Fruit fly (Drosophila melanogaster): ENCODE data around the gene CG7330.
A peak's percentile ranks its signal among the peaks of the same experiment; 100 is the strongest.

The CG7330 gene

dm6 chr3L:18198749-18199148 is 50.0 kb downstream of the CG7330 start (continued):
- TF ChIP-seq CG15336 (GFP tag; IDR thresholded peaks at IDR 0.05) (no peak), Hr4 (GFP tag; optimal IDR thresholded peaks at IDR 0.05) (no peak), CG4318 (GFP tag; optimal IDR thresholded peaks at IDR 0.05) (no peak), CG11902 (GFP tag; optimal IDR thresholded peaks at IDR 0.05) (peak; percentile 39), fd85E (GFP tag; optimal IDR thresholded peaks at IDR 0.05) (no peak), CG11762 (GFP tag; optimal IDR thresholded peaks at IDR 0.05; ENCODE audit: insufficient read depth) (peak; percentile 32), vri (GFP tag; optimal IDR thresholded peaks at IDR 0.05) (peak; percentile 29), Gug (GFP tag; IDR thresholded peaks at IDR 0.05) (no peak), Met (GFP tag; optimal IDR thresholded peaks at IDR 0.05) (peak; percentile 81), CG6163 (GFP tag; IDR thresholded peaks at IDR 0.05) (no peak), Ets96B (tag; optimal IDR thresholded peaks at IDR 0.05) (no peak), CG16779 (tag; optimal IDR thresholded peaks at IDR 0.05) (no peak), achi (GFP tag; optimal IDR thresholded peaks at IDR 0.05) (peak; percentile 49), CG6276 (GFP tag; optimal IDR thresholded peaks at IDR 0.05) (no peak), spab (GFP tag; optimal IDR thresholded peaks at IDR 0.05) (no peak), Lpt (GFP tag; optimal IDR thresholded peaks at IDR 0.05) (no peak), acj6 (GFP tag; optimal IDR thresholded peaks at IDR 0.05) (peak; percentile 65), Eip75B (GFP tag; optimal IDR thresholded peaks at IDR 0.05) (peak; percentile 76), OdsH (GFP tag; optimal IDR thresholded peaks at IDR 0.05) (peak; percentile 52), CG10669 (GFP tag; optimal IDR thresholded peaks at IDR 0.05) (no peak), Sox14 (GFP tag; optimal IDR thresholded peaks at IDR 0.05) (peak; percentile 30), salr (GFP tag; optimal IDR thresholded peaks at IDR 0.05) (no peak), Smox (GFP tag; optimal IDR thresholded peaks at IDR 0.05) (peak; percentile 77), CG1621 (tag; optimal IDR thresholded peaks at IDR 0.05) (no peak)

- TF ChIP-seq CG6792 (GFP tag; optimal IDR thresholded peaks at IDR 0.05) (no peak), achi (GFP tag; optimal IDR thresholded peaks at IDR 0.05) (no peak), CG8119 (GFP tag; IDR thresholded peaks at IDR 0.05) (no peak), CG10631 (GFP tag; optimal IDR thresholded peaks at IDR 0.05) (peak; percentile 8), svp (GFP tag) (peak; percentile 40), CG32006 (GFP tag; optimal IDR thresholded peaks at IDR 0.05) (no peak), CG6163 (GFP tag; IDR thresholded peaks at IDR 0.05) (peak; percentile 22; the same call in 1 of the 3 replicates)
These were observed 51.4 kb downstream of the CG7330 start for dm6 chr3L:18200164-18200563.

- TF ChIP-seq Sox102F (GFP tag; optimal IDR thresholded peaks at IDR 0.05) (no peak), Gug (GFP tag; IDR thresholded peaks at IDR 0.05) (no peak), CG8319 (GFP tag; optimal IDR thresholded peaks at IDR 0.05) (no peak), ss (GFP tag; optimal IDR thresholded peaks at IDR 0.05) (no peak), CG34406 (GFP tag; optimal IDR thresholded peaks at IDR 0.05) (no peak)
These were observed 52.5 kb downstream of the CG7330 start, which contains the start of gene CG7320 for dm6 chr3L:18201194-18201593. Gene CG7320 (plus strand): TSS chr3L:18201494.
